Worm (Caenorhabditis elegans) whole organism, mixed stage, embryonic: Measurements from ENCODE around the gene Y25C1A.8.
A peak's percentile ranks its signal among the peaks of the same experiment; 100 is the strongest.

Experiments used
- M03D4.4 ChIP-seq: sonication (generic microtip); optimal IDR thresholded peaks from 2 replicates; lab custom pipeline; 2017; ENCODE audit warnings: mild to moderate bottlenecking, missing genetic modification characterization, missing compliant biosample characterization
- bed-3 ChIP-seq: fragments of 200-800 bp; sonication (Bioruptor generic); optimal IDR thresholded peaks from 3 replicates; lab custom pipeline; 2018; ENCODE audit warnings: mild to moderate bottlenecking, missing genetic modification characterization, moderate library complexity, missing compliant biosample characterization
- blmp-1 ChIP-seq: fragments of 150-350 bp; optimal IDR thresholded peaks from 2 replicates; lab custom pipeline; 2014; ENCODE audit warnings: missing biosample characterization, missing genetic modification characterization
- ceh-39 ChIP-seq: fragments of 150-350 bp; optimal IDR thresholded peaks from 2 replicates; lab custom pipeline; 2014; ENCODE audit warnings: missing biosample characterization, missing genetic modification characterization
- ceh-43 ChIP-seq: fragments of 200-800 bp; sonication (Bioruptor generic); optimal IDR thresholded peaks from 2 replicates; lab custom pipeline; 2018; ENCODE audit warnings: mild to moderate bottlenecking, missing genetic modification characterization, moderate library complexity, missing compliant biosample characterization
- ces-1 ChIP-seq: fragments of 150-350 bp; optimal IDR thresholded peaks from 2 replicates; lab custom pipeline; 2014; ENCODE audit warnings: missing biosample characterization, missing genetic modification reagents, missing genetic modification characterization
- drap-1 ChIP-seq: fragments of 200-800 bp; sonication (Bioruptor generic); optimal IDR thresholded peaks from 3 replicates; lab custom pipeline; 2018; ENCODE audit warnings: mild to moderate bottlenecking, missing genetic modification characterization, missing compliant biosample characterization
- elt-1 ChIP-seq: sonication (generic microtip); optimal IDR thresholded peaks from 2 replicates; lab custom pipeline; 2017; ENCODE audit warnings: missing genetic modification characterization, mild to moderate bottlenecking, missing compliant biosample characterization, antibody characterized with exemption, moderate library complexity, borderline replicate concordance; ENCODE audit not compliant: insufficient read depth
- elt-3 ChIP-seq: fragments of 150-350 bp; optimal IDR thresholded peaks from 2 replicates; lab custom pipeline; 2014; ENCODE audit warnings: missing biosample characterization, missing genetic modification characterization
- flh-1 ChIP-seq: fragments of 200-800 bp; sonication (Bioruptor generic); optimal IDR thresholded peaks from 2 replicates; lab custom pipeline; 2018; ENCODE audit warnings: mild to moderate bottlenecking, missing genetic modification characterization, moderate library complexity, missing compliant biosample characterization
- ham-2 ChIP-seq: fragments of 200-800 bp; sonication (Bioruptor generic); optimal IDR thresholded peaks from 2 replicates; lab custom pipeline; 2018; ENCODE audit warnings: mild to moderate bottlenecking, missing genetic modification characterization, missing compliant biosample characterization
- hlh-1 ChIP-seq: fragments of 150-350 bp; optimal IDR thresholded peaks from 2 replicates; lab custom pipeline; 2014; ENCODE audit warnings: missing biosample characterization, missing genetic modification reagents, missing genetic modification characterization
- lin-13 ChIP-seq: fragments of 150-350 bp; optimal IDR thresholded peaks from 2 replicates; lab custom pipeline; 2014; ENCODE audit warnings: missing biosample characterization, missing genetic modification characterization
- lin-32 ChIP-seq: fragments of 200-800 bp; sonication (Bioruptor generic); optimal IDR thresholded peaks from 2 replicates; lab custom pipeline; 2018; ENCODE audit warnings: mild to moderate bottlenecking, missing genetic modification characterization, missing compliant biosample characterization
- mep-1 ChIP-seq: fragments of 150-350 bp; optimal IDR thresholded peaks from 2 replicates; lab custom pipeline; 2017; ENCODE audit warnings: missing biosample characterization, missing genetic modification reagents, missing genetic modification characterization, inconsistent platforms
- mls-2 ChIP-seq: sonication (generic microtip); optimal IDR thresholded peaks from 2 replicates; lab custom pipeline; 2016; ENCODE audit warnings: mild to moderate bottlenecking, missing genetic modification characterization, moderate library complexity, missing compliant biosample characterization
- nhr-12 ChIP-seq: fragments of 150-350 bp; optimal IDR thresholded peaks from 2 replicates; lab custom pipeline; 2014; ENCODE audit warnings: missing biosample characterization, missing genetic modification characterization
- nhr-2 ChIP-seq: fragments of 150-350 bp; optimal IDR thresholded peaks from 2 replicates; lab custom pipeline; 2014; ENCODE audit warnings: missing biosample characterization, missing genetic modification characterization
- nhr-237 ChIP-seq: fragments of 150-350 bp; optimal IDR thresholded peaks from 2 replicates; lab custom pipeline; 2014; ENCODE audit warnings: missing biosample characterization, missing genetic modification characterization
- nhr-76 ChIP-seq: sonication (generic microtip); optimal IDR thresholded peaks from 2 replicates; lab custom pipeline; 2017; ENCODE audit warnings: missing biosample characterization, missing genetic modification characterization
- pha-4 ChIP-seq: fragments of 150-350 bp; optimal IDR thresholded peaks from 2 replicates; lab custom pipeline; 2018; ENCODE audit warnings: missing biosample characterization, missing genetic modification reagents, missing genetic modification characterization
- sem-2 ChIP-seq: fragments of 200-800 bp; sonication (Bioruptor generic); optimal IDR thresholded peaks from 2 replicates; lab custom pipeline; 2018; ENCODE audit warnings: mild to moderate bottlenecking, missing genetic modification characterization, missing compliant biosample characterization
- snpc-4 ChIP-seq: fragments of 150-350 bp; optimal IDR thresholded peaks from 2 replicates; lab custom pipeline; 2014; ENCODE audit warnings: missing biosample characterization, missing genetic modification characterization
- tbx-8 ChIP-seq: fragments of 200-800 bp; sonication (Bioruptor generic); optimal IDR thresholded peaks from 2 replicates; lab custom pipeline; 2018; ENCODE audit warnings: mild to moderate bottlenecking, missing genetic modification characterization, moderate library complexity, missing compliant biosample characterization
- unc-120 ChIP-seq: sonication (generic microtip); optimal IDR thresholded peaks from 2 replicates; lab custom pipeline; 2017; ENCODE audit warnings: missing genetic modification characterization, missing compliant biosample characterization; ENCODE audit not compliant: poor library complexity, severe bottlenecking
- unc-62 ChIP-seq: fragments of 150-350 bp; optimal IDR thresholded peaks from 2 replicates; lab custom pipeline; 2014; ENCODE audit warnings: missing biosample characterization, missing genetic modification reagents, missing genetic modification characterization
- zip-8 ChIP-seq: fragments of 150-350 bp; optimal IDR thresholded peaks from 2 replicates; lab custom pipeline; 2014; ENCODE audit warnings: missing biosample characterization, missing genetic modification characterization

The Y25C1A.8 gene

ce11 chrII:3063366-3063765 lies 13.4 kb downstream of the Y25C1A.8 start:
- TF ChIP-seq blmp-1 (no peak), M03D4.4 (no peak), ces-1 (peak; percentile 16), nhr-12 (no peak), ceh-39 (no peak), unc-62 (GFP tag; lab: Kevin White, UChicago) (no peak)

DNA sequence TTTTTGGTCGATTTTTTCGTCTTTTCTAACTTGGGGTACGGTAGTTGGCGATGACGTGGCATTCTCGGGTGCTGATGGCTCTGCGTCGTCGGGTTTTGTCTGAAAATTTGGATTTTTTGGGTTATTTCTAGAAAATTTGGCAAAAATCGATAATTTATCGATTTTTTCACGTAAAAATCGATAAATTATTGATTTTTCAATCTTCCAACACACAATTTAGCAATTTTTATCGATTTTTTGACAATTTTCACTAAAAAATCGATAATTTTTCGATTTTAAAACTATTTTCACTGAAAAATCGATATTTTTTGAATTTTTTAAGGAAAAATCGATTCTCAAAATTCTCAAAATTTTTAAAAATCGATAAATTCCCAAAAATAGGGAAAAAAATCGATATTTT lies 13.9 kb downstream of the Y25C1A.8 start:
- no peak for TF ChIP-seq nhr-76
- no peak for TF ChIP-seq hlh-1 (tag; lab: Kevin White, UChicago)
- TF ChIP-seq drap-1, result no peak
- TF ChIP-seq unc-62 (GFP tag; lab: Kevin White, UChicago), result no peak
- TF ChIP-seq bed-3 (GFP tag; lab: Kevin White, UChicago), result no peak
- TF ChIP-seq lin-32 (GFP tag; lab: Kevin White, UChicago), result no peak
- TF ChIP-seq mls-2 (tag; lab: Kevin White, UChicago), result no peak
- no peak for TF ChIP-seq ceh-43
- no peak for TF ChIP-seq unc-120 (tag; lab: Kevin White, UChicago)
- no peak for TF ChIP-seq tbx-8 (GFP tag; lab: Kevin White, UChicago)
- no peak for TF ChIP-seq mep-1 (tag; lab: Kevin White, UChicago)
- TF ChIP-seq snpc-4 (tag; lab: Kevin White, UChicago), result no peak
- no peak for TF ChIP-seq zip-8 (tag; lab: Kevin White, UChicago)

- no peak for TF ChIP-seq sem-2 (GFP tag; lab: Kevin White, UChicago)
These were observed 14.5 kb downstream of the Y25C1A.8 start for ce11 chrII:3062222-3062621.

- TF ChIP-seq ceh-39 (no peak), bed-3 (GFP tag; lab: Kevin White, UChicago) (no peak), nhr-12 (no peak), drap-1 (no peak), zip-8 (tag; lab: Kevin White, UChicago) (no peak), elt-3 (no peak), elt-1 (tag; lab: Kevin White, UChicago) (no peak)
These were observed 15.2 kb downstream of the Y25C1A.8 start for ce11 chrII:3061605-3062004.

ce11 chrII:3060782-3061181 lies 16.0 kb downstream of the Y25C1A.8 start, which contains the start of gene Y25C1A.6:
TSS of gene Y25C1A.6 (plus strand) at chrII:3061082.
- no peak for TF ChIP-seq sem-2 (GFP tag; lab: Kevin White, UChicago)
- TF ChIP-seq nhr-76, result no peak
- no peak for TF ChIP-seq drap-1

ce11 chrII:3056266-3056872 lies 20.4 kb downstream of the Y25C1A.8 start, which contains the start of gene lin-8:
TSS of gene lin-8 (plus strand) at chrII:3056822.
- TF ChIP-seq drap-1 (no peak), mls-2 (tag; lab: Kevin White, UChicago) (no peak), bed-3 (GFP tag; lab: Kevin White, UChicago) (no peak), zip-8 (tag; lab: Kevin White, UChicago) (no peak), lin-13 (no peak)
- TF ChIP-seq, all 35 proteins: peak for 0

ce11 chrII:3055531-3055930 lies 21.2 kb downstream of the Y25C1A.8 start:
- TF ChIP-seq snpc-4 (tag; lab: Kevin White, UChicago) (no peak), mls-2 (tag; lab: Kevin White, UChicago) (peak; percentile 41), M03D4.4 (no peak), ham-2 (GFP tag; lab: Kevin White, UChicago) (peak; percentile 39), nhr-2 (peak; percentile 15), lin-13 (peak; percentile 14)

ce11 chrII:3054622-3055021 lies 22.1 kb downstream of the Y25C1A.8 start:
- TF ChIP-seq mls-2 (tag; lab: Kevin White, UChicago) (no peak), nhr-237 (tag; lab: Kevin White, UChicago) (no peak), ceh-43 (no peak), ham-2 (GFP tag; lab: Kevin White, UChicago) (no peak), flh-1 (GFP tag; lab: Kevin White, UChicago) (no peak), lin-32 (GFP tag; lab: Kevin White, UChicago) (no peak), pha-4 (tag; lab: Kevin White, UChicago) (peak; percentile 10), zip-8 (tag; lab: Kevin White, UChicago) (no peak)
